Fruit fly (Drosophila melanogaster): ENCODE data around the gene CG14406.
A peak's percentile ranks its signal among the peaks of the same experiment; 100 is the strongest.

Gene CG14406

DNA sequence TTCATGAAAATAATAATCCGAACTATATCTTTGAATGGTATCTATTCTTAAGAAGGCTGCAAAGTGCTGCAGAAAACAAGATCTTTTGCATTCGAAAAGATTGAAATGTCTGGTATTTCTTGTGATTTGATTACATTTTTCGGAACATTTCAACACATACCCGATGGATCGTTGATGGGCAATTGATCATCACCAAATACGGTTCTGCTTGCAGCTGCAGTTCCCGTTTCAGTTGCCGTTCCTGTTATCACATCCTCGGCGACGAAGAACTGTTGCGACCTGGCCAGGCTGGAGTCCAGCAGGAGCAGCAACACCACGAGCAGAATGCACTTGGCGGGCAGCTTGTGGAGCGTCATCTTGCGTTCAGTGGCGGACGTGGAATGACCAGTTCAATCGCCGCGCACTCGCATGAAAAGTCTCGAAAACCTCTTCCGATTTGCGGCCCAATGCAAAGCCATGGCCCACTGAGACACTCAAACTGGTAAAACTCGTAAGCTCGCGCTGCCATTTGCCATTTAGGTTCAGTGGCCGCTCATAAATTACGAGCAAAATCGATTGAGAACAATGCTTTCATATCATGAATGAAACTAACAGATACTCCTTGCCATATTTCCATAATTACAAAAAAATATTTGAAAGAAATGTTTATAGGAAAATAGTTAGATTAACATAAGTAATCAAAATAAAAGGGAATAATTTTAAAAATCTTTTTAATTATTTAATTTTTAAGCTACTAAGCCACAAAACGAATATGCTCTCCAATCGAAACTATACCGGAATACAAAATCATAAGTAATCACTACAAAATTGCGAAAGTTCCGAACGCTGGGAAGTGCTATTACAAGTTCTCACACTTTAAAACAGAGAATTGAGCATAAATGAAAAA is at the start of gene CG14406 (continued):
- TF ChIP-seq esn (GFP tag; optimal IDR thresholded peaks at IDR 0.05): peak; percentile 13
- no peak for TF ChIP-seq Sox15 (GFP tag; optimal IDR thresholded peaks at IDR 0.05)
- peak; percentile 5 for TF ChIP-seq Ets96B (tag; optimal IDR thresholded peaks at IDR 0.05)
- no peak for TF ChIP-seq Ets21C (GFP tag; optimal IDR thresholded peaks at IDR 0.05)
- no peak for TF ChIP-seq vri (GFP tag; optimal IDR thresholded peaks at IDR 0.05)
- TF ChIP-seq dsx (GFP tag; optimal IDR thresholded peaks at IDR 0.05; ENCODE audit: poor library complexity, severe bottlenecking): no peak
- peak; percentile 34 for TF ChIP-seq Met (GFP tag; optimal IDR thresholded peaks at IDR 0.05)
- TF ChIP-seq CG4318 (GFP tag; optimal IDR thresholded peaks at IDR 0.05): no peak
- no peak; the same call in 1 of the 2 replicates for TF ChIP-seq CG11294 (GFP tag; IDR thresholded peaks at IDR 0.05)

DNA sequence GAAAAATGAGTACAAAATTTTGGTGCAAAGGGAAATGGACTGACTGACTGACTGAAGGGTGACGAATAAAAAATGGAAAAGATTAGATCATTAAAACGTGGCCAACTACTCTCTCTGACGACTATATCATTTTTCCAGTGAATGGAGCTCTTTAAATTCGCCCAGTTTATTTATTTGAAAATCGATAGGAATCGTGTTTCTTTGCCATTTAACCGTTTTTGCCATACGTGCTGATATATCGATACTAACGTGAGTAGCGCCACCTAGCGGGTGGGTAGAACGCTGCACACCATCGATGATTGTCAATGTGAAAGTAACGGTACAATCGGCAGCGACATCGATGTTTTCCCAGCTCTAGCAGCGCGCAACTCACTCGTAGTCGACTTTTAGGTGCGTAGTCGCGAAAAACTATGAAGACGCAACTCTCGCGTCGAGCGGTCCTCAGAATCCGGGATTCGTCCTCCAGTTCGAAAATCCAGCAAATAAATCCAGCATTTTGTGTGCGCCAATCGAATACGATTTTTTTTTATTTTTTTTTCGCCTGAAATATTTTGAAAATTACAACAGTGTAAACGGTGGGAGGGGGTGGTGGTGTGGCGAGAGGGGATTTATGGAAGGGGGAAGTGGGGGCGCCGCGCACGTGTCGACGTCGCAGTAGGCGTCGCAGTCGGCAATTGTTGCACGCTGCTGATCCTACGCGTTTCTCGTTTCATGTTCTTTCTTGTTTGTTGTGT is 44.6 kb upstream of the CG14406 start, which contains the start of the genes CG9030 and eag:
Gene CG9030 (minus strand): TSS at position 51 of the 734 bp plus-strand sequence.
Gene eag (plus strand): TSS at position 428 of the 734 bp plus-strand sequence.
- TF ChIP-seq CG11902 (GFP tag; optimal IDR thresholded peaks at IDR 0.05): no peak
- no peak for TF ChIP-seq CG7368 (GFP tag; optimal IDR thresholded peaks at IDR 0.05)
- TF ChIP-seq net (GFP tag; optimal IDR thresholded peaks at IDR 0.05): no peak
- no peak for TF ChIP-seq vri (GFP tag; optimal IDR thresholded peaks at IDR 0.05)
- TF ChIP-seq dsx (GFP tag; optimal IDR thresholded peaks at IDR 0.05; ENCODE audit: poor library complexity, severe bottlenecking): no peak

DNA sequence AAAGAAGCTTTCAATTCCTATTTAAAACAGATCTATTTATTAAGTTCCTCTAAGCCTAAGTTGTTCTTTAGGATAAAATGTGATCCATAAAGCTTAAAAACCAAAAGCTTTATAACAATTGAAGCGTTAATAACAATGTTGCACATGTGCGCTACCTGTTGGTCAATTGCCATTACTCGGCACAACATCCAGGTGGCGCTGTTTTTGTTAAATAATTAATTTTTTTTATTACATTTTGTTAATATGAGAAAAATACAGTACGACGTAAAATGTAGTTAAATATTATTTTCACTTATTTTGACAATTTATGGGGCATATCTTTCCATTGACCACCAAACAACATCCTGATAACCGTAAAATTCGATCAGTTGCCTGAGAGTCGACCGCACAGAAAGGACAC is 43.3 kb upstream of the CG14406 start:
- TF ChIP-seq CG6792 (GFP tag; optimal IDR thresholded peaks at IDR 0.05): no peak
- peak; percentile 77 for TF ChIP-seq Blimp-1 (GFP tag; optimal IDR thresholded peaks at IDR 0.05)
- TF ChIP-seq eg (GFP tag; IDR thresholded peaks at IDR 0.05): no peak
- TF ChIP-seq CG11294 (GFP tag; IDR thresholded peaks at IDR 0.05): no peak
- peak; percentile 57 for TF ChIP-seq dsx (GFP tag; optimal IDR thresholded peaks at IDR 0.05; ENCODE audit: poor library complexity, severe bottlenecking)
- peak; percentile 12 for TF ChIP-seq esn (GFP tag; optimal IDR thresholded peaks at IDR 0.05)
- peak; percentile 19 for TF ChIP-seq lz (GFP tag; optimal IDR thresholded peaks at IDR 0.05)
- TF ChIP-seq CG6163 (GFP tag; IDR thresholded peaks at IDR 0.05): no peak
- peak; percentile 28 for TF ChIP-seq OdsH (GFP tag; optimal IDR thresholded peaks at IDR 0.05)
- peak; percentile 40 for TF ChIP-seq cyc (GFP tag; optimal IDR thresholded peaks at IDR 0.05)
- peak; percentile 46 for TF ChIP-seq acj6 (GFP tag; optimal IDR thresholded peaks at IDR 0.05)
- TF ChIP-seq Eip78C (GFP tag): peak; percentile 29
- peak; percentile 9 for TF ChIP-seq Sox102F (GFP tag; optimal IDR thresholded peaks at IDR 0.05)
- TF ChIP-seq CG3032 (tag; optimal IDR thresholded peaks at IDR 0.05): peak; percentile 4
- peak; percentile 17 for TF ChIP-seq pdm3 (GFP tag; optimal IDR thresholded peaks at IDR 0.05)
- peak; percentile 8 for TF ChIP-seq Smox (GFP tag; optimal IDR thresholded peaks at IDR 0.05)
- peak; percentile 12 for TF ChIP-seq Hr39 (GFP tag; optimal IDR thresholded peaks at IDR 0.05)
- TF ChIP-seq topi (GFP tag; optimal IDR thresholded peaks at IDR 0.05): peak; percentile 9
- no peak for TF ChIP-seq CG32006 (GFP tag; optimal IDR thresholded peaks at IDR 0.05)
- TF ChIP-seq Sox14 (GFP tag; optimal IDR thresholded peaks at IDR 0.05): no peak
- TF ChIP-seq Met (GFP tag; optimal IDR thresholded peaks at IDR 0.05): peak; percentile 37
- no peak for TF ChIP-seq CG9139 (GFP tag; optimal IDR thresholded peaks at IDR 0.05)
- peak; percentile 39 for TF ChIP-seq CG31627 (GFP tag; optimal IDR thresholded peaks at IDR 0.05)
- no peak for TF ChIP-seq Hr38 (GFP tag; optimal IDR thresholded peaks at IDR 0.05)
- no peak for TF ChIP-seq Ets21C (GFP tag; optimal IDR thresholded peaks at IDR 0.05)
